Fruit fly (Drosophila melanogaster) whole organism, embryonic: ENCODE data around the gene CG32066.
A peak's percentile ranks its signal among the peaks of the same experiment; 100 is the strongest.

ENCODE experiments used
- BtbVII ChIP-seq: fragments of 200-800 bp; sonication (Bioruptor generic); optimal IDR thresholded peaks from 3 replicates; lab custom pipeline; 2017; ENCODE audit warnings: missing biosample characterization, mild to moderate bottlenecking, missing genetic modification characterization
- CG10366 ChIP-seq: fragments of 200-800 bp; sonication (Bioruptor generic); IDR thresholded peaks from 2 replicates; pipeline ENCODE4 v1.3.6; 2022; ENCODE audit warnings: missing biosample characterization, missing genetic modification characterization
- CG12104 ChIP-seq: fragments of 200-800 bp; sonication (Bioruptor generic); optimal IDR thresholded peaks from 3 replicates; lab custom pipeline; 2016; ENCODE audit warnings: missing biosample characterization, missing genetic modification characterization
- CG12155 ChIP-seq: fragments of 200-800 bp; sonication (Bioruptor generic); optimal IDR thresholded peaks from 3 replicates; lab custom pipeline; 2016; ENCODE audit warnings: missing biosample characterization, missing genetic modification characterization
- CG13894 ChIP-seq: fragments of 200-800 bp; sonication (Bioruptor generic); optimal IDR thresholded peaks from 3 replicates; lab custom pipeline; 2018; ENCODE audit warnings: missing biosample characterization, mild to moderate bottlenecking, missing genetic modification characterization, moderate library complexity
- CG14667 ChIP-seq: fragments of 200-800 bp; sonication (Bioruptor generic); IDR thresholded peaks from 2 replicates; pipeline ENCODE4 v1.3.6; 2022; ENCODE audit warnings: missing biosample characterization, missing genetic modification characterization
- CG17328 ChIP-seq: fragments of 200-800 bp; sonication (Bioruptor generic); IDR thresholded peaks from 2 replicates; pipeline ENCODE4 v1.3.6; 2022; ENCODE audit warnings: missing biosample characterization, missing genetic modification characterization
- CG18476 ChIP-seq: fragments of 200-800 bp; sonication (Bioruptor generic); optimal IDR thresholded peaks from 2 replicates; lab custom pipeline; 2016; ENCODE audit warnings: missing biosample characterization, mild to moderate bottlenecking, missing genetic modification characterization
- CG18764 ChIP-seq: fragments of 200-800 bp; sonication (Bioruptor generic); optimal IDR thresholded peaks from 3 replicates; lab custom pipeline; 2016; ENCODE audit warnings: missing biosample characterization, missing genetic modification characterization
- CG2678 ChIP-seq: fragments of 200-800 bp; sonication (Bioruptor generic); optimal IDR thresholded peaks from 3 replicates; lab custom pipeline; 2019; ENCODE audit warnings: missing biosample characterization, mild to moderate bottlenecking, missing genetic modification characterization, moderate library complexity
- CG3281 ChIP-seq: fragments of 200-800 bp; sonication (Bioruptor generic); optimal IDR thresholded peaks from 3 replicates; lab custom pipeline; 2017; ENCODE audit warnings: missing biosample characterization, mild to moderate bottlenecking, missing genetic modification characterization
- CG3847 ChIP-seq: fragments of 200-800 bp; sonication (Bioruptor generic); IDR thresholded peaks from 2 replicates; pipeline ENCODE4 v1.3.6; 2022; ENCODE audit warnings: missing biosample characterization, missing genetic modification characterization
- CG3995 ChIP-seq: fragments of 200-800 bp; sonication (Bioruptor generic); optimal IDR thresholded peaks from 3 replicates; lab custom pipeline; 2016; ENCODE audit warnings: missing biosample characterization, missing genetic modification characterization
- CG4404 ChIP-seq: fragments of 200-800 bp; sonication (Bioruptor generic); IDR thresholded peaks from 2 replicates; pipeline ENCODE4 v1.3.6; 2022; ENCODE audit warnings: missing biosample characterization, missing genetic modification characterization
- CG6689 ChIP-seq: fragments of 200-800 bp; sonication (Bioruptor generic); IDR thresholded peaks from 2 replicates; pipeline ENCODE4 v1.3.6; 2022; ENCODE audit warnings: missing biosample characterization, missing genetic modification characterization
- CG6854 ChIP-seq: fragments of 200-800 bp; sonication (Bioruptor generic); optimal IDR thresholded peaks from 3 replicates; lab custom pipeline; 2017; ENCODE audit warnings: missing biosample characterization, mild to moderate bottlenecking, missing genetic modification characterization
- CG7745 ChIP-seq: fragments of 200-800 bp; sonication (Bioruptor generic); optimal IDR thresholded peaks from 2 replicates; lab custom pipeline; 2018; ENCODE audit warnings: missing biosample characterization, mild to moderate bottlenecking, missing genetic modification characterization, moderate library complexity
- CG7987 ChIP-seq: fragments of 200-800 bp; sonication (Bioruptor generic); optimal IDR thresholded peaks from 2 replicates; lab custom pipeline; 2018; ENCODE audit warnings: missing biosample characterization, mild to moderate bottlenecking, missing genetic modification characterization, moderate library complexity
- CG8359 ChIP-seq: fragments of 200-800 bp; sonication (Bioruptor generic); optimal IDR thresholded peaks from 2 replicates; lab custom pipeline; 2017; ENCODE audit warnings: missing biosample characterization, mild to moderate bottlenecking, missing genetic modification characterization, borderline replicate concordance
- CG8944 ChIP-seq: fragments of 200-800 bp; sonication (Bioruptor generic); optimal IDR thresholded peaks from 3 replicates; lab custom pipeline; 2016; ENCODE audit warnings: missing biosample characterization, missing genetic modification characterization
- CG9932 ChIP-seq: fragments of 200-800 bp; sonication (Bioruptor generic); IDR thresholded peaks from 2 replicates; pipeline ENCODE4 v1.3.6; 2022; ENCODE audit warnings: missing biosample characterization, missing genetic modification characterization
- D19B ChIP-seq: fragments of 200-800 bp; sonication (Bioruptor generic); optimal IDR thresholded peaks from 2 replicates; lab custom pipeline; 2017; ENCODE audit warnings: missing biosample characterization, mild to moderate bottlenecking, missing genetic modification characterization
- Deaf1 ChIP-seq: fragments of 200-800 bp; optimal IDR thresholded peaks from 3 replicates; lab custom pipeline; 2019; ENCODE audit warnings: missing biosample characterization, mild to moderate bottlenecking, missing genetic modification characterization, moderate library complexity
- Dp ChIP-seq: fragments of 200-800 bp; sonication (Bioruptor generic); optimal IDR thresholded peaks from 2 replicates; lab custom pipeline; 2018; ENCODE audit warnings: missing biosample characterization, mild to moderate bottlenecking, missing genetic modification characterization, moderate library complexity
- Gug ChIP-seq: fragments of 200-800 bp; sonication (Bioruptor generic); IDR thresholded peaks from 4 replicates; pipeline ENCODE4 v1.3.6; 2022; ENCODE audit warnings: missing biosample characterization, missing genetic modification characterization
- NC2α ChIP-seq: fragments of 200-800 bp; sonication (Bioruptor generic); optimal IDR thresholded peaks from 2 replicates; lab custom pipeline; 2016; ENCODE audit warnings: missing biosample characterization, missing genetic modification characterization
- NC2β ChIP-seq: fragments of 200-800 bp; sonication (Bioruptor generic); optimal IDR thresholded peaks from 2 replicates; lab custom pipeline; 2016; ENCODE audit warnings: missing biosample characterization, missing genetic modification characterization
- Oaz ChIP-seq: fragments of 200-800 bp; sonication (Bioruptor generic); IDR thresholded peaks from 2 replicates; pipeline ENCODE4 v1.3.6; 2022; ENCODE audit warnings: missing biosample characterization, missing genetic modification characterization
- Oli ChIP-seq: fragments of 200-800 bp; sonication (Bioruptor generic); optimal IDR thresholded peaks from 2 replicates; lab custom pipeline; 2018; ENCODE audit warnings: missing biosample characterization, mild to moderate bottlenecking, missing genetic modification characterization, moderate library complexity
- Usf ChIP-seq: fragments of 200-800 bp; sonication (Bioruptor generic); optimal IDR thresholded peaks from 2 replicates; lab custom pipeline; 2017; ENCODE audit warnings: missing genotype, missing biosample characterization, missing genetic modification characterization
- crc ChIP-seq: fragments of 200-800 bp; sonication (Bioruptor generic); optimal IDR thresholded peaks from 2 replicates; lab custom pipeline; 2016; ENCODE audit warnings: missing biosample characterization, missing genetic modification characterization
- dati ChIP-seq: fragments of 200-800 bp; sonication (Bioruptor generic); IDR thresholded peaks from 2 replicates; pipeline ENCODE4 v1.3.6; 2022; ENCODE audit warnings: missing biosample characterization, missing genetic modification characterization
- fru ChIP-seq: fragments of >200 bp; optimal IDR thresholded peaks from 2 replicates; lab custom pipeline; 2017
- her ChIP-seq: fragments of 200-800 bp; sonication (Bioruptor generic); optimal IDR thresholded peaks from 2 replicates; lab custom pipeline; 2016; ENCODE audit warnings: missing biosample characterization, missing genetic modification characterization
- ind ChIP-seq: fragments of 200-800 bp; sonication (Bioruptor generic); optimal IDR thresholded peaks from 3 replicates; lab custom pipeline; 2016; ENCODE audit warnings: missing biosample characterization, missing genetic modification characterization
- lab ChIP-seq: fragments of 200-800 bp; sonication (Bioruptor generic); optimal IDR thresholded peaks from 3 replicates; lab custom pipeline; 2017; ENCODE audit warnings: missing biosample characterization, missing genetic modification characterization, mild to moderate bottlenecking, moderate library complexity, missing genetic modification reagents
- lbe ChIP-seq: fragments of 200-800 bp; sonication (Bioruptor generic); optimal IDR thresholded peaks from 2 replicates; lab custom pipeline; 2016; ENCODE audit warnings: missing biosample characterization, mild to moderate bottlenecking, missing genetic modification characterization
- lilli ChIP-seq: fragments of 200-800 bp; sonication (Bioruptor generic); optimal IDR thresholded peaks from 3 replicates; lab custom pipeline; 2016; ENCODE audit warnings: missing biosample characterization, missing genetic modification characterization
- lola ChIP-seq, 3 experiments: fragments of >200 bp in 2 of 3; fragments of 200-800 bp in 1 of 3; sonication (Bioruptor generic) in 1 of 3; optimal IDR thresholded peaks; 2 replicates each; lab custom pipeline; 2017 to 2019; ENCODE audit warnings: missing biosample characterization in 3 of 3, missing genetic modification characterization in 3 of 3, mild to moderate bottlenecking in 1 of 3, moderate library complexity in 1 of 3
- luna ChIP-seq: fragments of 200-800 bp; sonication (Bioruptor generic); optimal IDR thresholded peaks from 2 replicates; lab custom pipeline; 2016; ENCODE audit warnings: missing biosample characterization, missing genetic modification characterization
- mld ChIP-seq: fragments of 200-800 bp; sonication (Bioruptor generic); IDR thresholded peaks from 3 replicates; pipeline ENCODE4 v1.3.6; 2022; ENCODE audit warnings: missing biosample characterization, missing genetic modification characterization; ENCODE audit not compliant: partially characterized antibody
- nau ChIP-seq: fragments of 200-800 bp; sonication (Bioruptor generic); optimal IDR thresholded peaks from 3 replicates; lab custom pipeline; 2017; ENCODE audit warnings: missing biosample characterization, mild to moderate bottlenecking, missing genetic modification characterization, missing genetic modification reagents
- p53 ChIP-seq: fragments of 200-800 bp; sonication (Bioruptor generic); optimal IDR thresholded peaks from 2 replicates; lab custom pipeline; 2016; ENCODE audit warnings: missing biosample characterization, missing genetic modification characterization
- ro ChIP-seq: fragments of 200-800 bp; sonication (Bioruptor generic); IDR thresholded peaks from 2 replicates; pipeline ENCODE4 v1.3.6; 2022; ENCODE audit warnings: missing biosample characterization, missing genetic modification characterization
- sc ChIP-seq, 3 experiments: fragments of >200 bp in 2 of 3; fragments of 200-800 bp in 1 of 3; sonication (Bioruptor generic) in 1 of 3; optimal IDR thresholded peaks; 2 replicates in 2 of 3; 3 replicates in 1 of 3; lab custom pipeline; 2017; ENCODE audit warnings: mild to moderate bottlenecking in 1 of 3, missing biosample characterization in 1 of 3, missing genetic modification characterization in 1 of 3, missing genetic modification reagents in 1 of 3
- slou ChIP-seq: fragments of 200-800 bp; sonication (Bioruptor generic); optimal IDR thresholded peaks from 3 replicates; lab custom pipeline; 2016; ENCODE audit warnings: missing biosample characterization, missing genetic modification characterization
- sob ChIP-seq: fragments of 200-800 bp; sonication (Bioruptor generic); IDR thresholded peaks from 2 replicates; pipeline ENCODE4 v1.3.6; 2022; ENCODE audit warnings: missing biosample characterization, missing genetic modification characterization
- tap ChIP-seq: fragments of 200-800 bp; optimal IDR thresholded peaks from 3 replicates; lab custom pipeline; 2019; ENCODE audit warnings: missing biosample characterization, mild to moderate bottlenecking, missing genetic modification characterization, moderate library complexity
- trem ChIP-seq: fragments of 200-800 bp; optimal IDR thresholded peaks from 3 replicates; lab custom pipeline; 2019; ENCODE audit warnings: missing biosample characterization, mild to moderate bottlenecking, missing genetic modification characterization, moderate library complexity
- zen2 ChIP-seq: fragments of 200-800 bp; sonication (Bioruptor generic); IDR thresholded peaks from 3 replicates; pipeline ENCODE4 v1.3.6; 2022; ENCODE audit warnings: missing biosample characterization, missing genetic modification characterization; ENCODE audit not compliant: partially characterized antibody
- zfh2 ChIP-seq: fragments of 200-800 bp; sonication (Bioruptor generic); optimal IDR thresholded peaks from 2 replicates; lab custom pipeline; 2016; ENCODE audit warnings: missing biosample characterization, missing genetic modification characterization

CG32066 gene

DNA sequence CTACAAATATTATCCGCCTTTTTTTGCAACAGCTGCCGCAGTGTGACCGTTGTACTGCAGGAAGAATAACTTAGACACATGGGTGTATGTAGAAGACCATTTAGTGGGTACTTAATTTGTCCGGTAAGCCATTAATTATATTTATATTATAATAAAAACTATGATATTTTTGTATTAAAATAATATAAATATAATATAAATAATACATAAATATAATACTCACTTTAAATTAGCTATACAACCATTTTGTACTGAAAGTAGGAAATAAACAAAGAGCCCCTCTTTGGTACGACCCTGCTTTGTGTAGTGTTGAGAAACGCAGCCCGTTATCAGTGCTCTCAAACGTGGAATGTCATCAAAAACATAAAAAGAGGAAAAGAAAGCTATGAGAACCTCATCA, 23.0 kb downstream of the CG32066 start, which contains the start of gene Cnep1r2 (continued):
- TF ChIP-seq zfh2 = peak; percentile 82
- TF ChIP-seq sc (optimal IDR thresholded peaks at IDR 0.05; lab: Kevin White, UChicago) = no peak
- peak; percentile 94 for TF ChIP-seq sc (GFP tag; optimal IDR thresholded peaks at IDR 0.05; lab: Kevin White, UChicago)
- TF ChIP-seq CG17328 (GFP tag; lab: Robert Waterston, UW) = peak; percentile 94
- peak; percentile 92 for TF ChIP-seq lbe (GFP tag; lab: Kevin White, UChicago)
- TF ChIP-seq CG8359 (GFP tag; lab: Kevin White, UChicago) = peak; percentile 89
- peak; percentile 96 for TF ChIP-seq lab (GFP tag; lab: Kevin White, UChicago)
- peak; percentile 98 for TF ChIP-seq CG4404 (GFP tag; lab: Robert Waterston, UW)
- peak; percentile 97 for TF ChIP-seq CG9932
- TF ChIP-seq D19B (GFP tag; lab: Kevin White, UChicago) = peak; percentile 78
- TF ChIP-seq CG12155 (GFP tag; lab: Kevin White, UChicago) = peak; percentile 91
- TF ChIP-seq CG8944 (GFP tag; lab: Kevin White, UChicago) = peak; percentile 66
- peak; percentile 84 for TF ChIP-seq CG18764 (GFP tag; lab: Kevin White, UChicago)
- TF ChIP-seq mld (GFP tag; lab: Robert Waterston, UW) = no peak
- TF ChIP-seq ro (GFP tag; lab: Robert Waterston, UW) = peak; percentile 93
- TF ChIP-seq BtbVII (GFP tag; lab: Kevin White, UChicago) = peak; percentile 86
- TF ChIP-seq Usf = peak; percentile 94
- TF ChIP-seq luna (GFP tag; lab: Kevin White, UChicago) = no peak
- peak in 1 of 3 experiments; percentile 97 for TF ChIP-seq lola (GFP tag; optimal IDR thresholded peaks at IDR 0.05; lab: Kevin White, UChicago)
- TF ChIP-seq fru (lab: Kevin White, UChicago) = no peak
- no peak for TF ChIP-seq NC2α (GFP tag; lab: Kevin White, UChicago)
- TF ChIP-seq crc (GFP tag; lab: Kevin White, UChicago) = no peak
- peak; percentile 89 for TF ChIP-seq slou (GFP tag; lab: Kevin White, UChicago)
- peak; percentile 63 for TF ChIP-seq CG7745 (tag; lab: Kevin White, UChicago)
- TF ChIP-seq nau (GFP tag; lab: Kevin White, UChicago) = no peak
- TF ChIP-seq CG13894 = peak; percentile 96
- TF ChIP-seq Deaf1 = peak; percentile 81
- TF ChIP-seq CG6854 (GFP tag; lab: Kevin White, UChicago) = peak; percentile 82
- no peak for TF ChIP-seq zen2 (GFP tag; lab: Robert Waterston, UW)
- peak; percentile 98 for TF ChIP-seq CG3847 (GFP tag; lab: Robert Waterston, UW)
- peak; percentile 73; the same call in 1 of the 2 replicates for TF ChIP-seq Oaz (GFP tag; lab: Robert Waterston, UW)
- peak; percentile 35 for TF ChIP-seq NC2β (GFP tag; lab: Kevin White, UChicago)
- peak; percentile 91 for TF ChIP-seq tap
- peak; percentile 97 for TF ChIP-seq sob (GFP tag; lab: Robert Waterston, UW)
- peak; percentile 93 for TF ChIP-seq CG10366
- TF ChIP-seq her (GFP tag; lab: Kevin White, UChicago) = peak; percentile 3
- peak; percentile 95 for TF ChIP-seq trem (tag; lab: Kevin White, UChicago)
- peak; percentile 86 for TF ChIP-seq lilli (GFP tag; lab: Kevin White, UChicago)
- peak; percentile 87 for TF ChIP-seq CG7987 (GFP tag; lab: Kevin White, UChicago)
- TF ChIP-seq Gug (GFP tag; lab: Robert Waterston, UW) = peak; percentile 96
- TF ChIP-seq dati (GFP tag; lab: Robert Waterston, UW) = peak; percentile 69; the same call in 1 of the 2 replicates
- TF ChIP-seq p53 (GFP tag; lab: Kevin White, UChicago) = no peak
- TF ChIP-seq CG3995 (GFP tag; lab: Kevin White, UChicago) = peak; percentile 20
- TF ChIP-seq Dp (GFP tag; lab: Kevin White, UChicago) = peak; percentile 37
- TF ChIP-seq CG2678 (tag; lab: Kevin White, UChicago) = peak; percentile 98
- peak; percentile 88 for TF ChIP-seq CG12104 (GFP tag; lab: Kevin White, UChicago)
- peak; percentile 97 for TF ChIP-seq Oli (tag; lab: Kevin White, UChicago)
- peak; percentile 84 for TF ChIP-seq CG18476 (GFP tag; lab: Kevin White, UChicago)
- peak; percentile 96 for TF ChIP-seq ind (GFP tag; lab: Kevin White, UChicago)
- peak; percentile 95 for TF ChIP-seq CG14667 (GFP tag; lab: Robert Waterston, UW)
- peak; percentile 93 for TF ChIP-seq CG3281
- TF ChIP-seq CG6689 (GFP tag; lab: Robert Waterston, UW) = peak; percentile 97
